Fruit fly (Drosophila melanogaster) whole organism, embryonic: Measurements from ENCODE around the gene scpr-B.

Experiments used
- CG12071 ChIP-seq: fragments of 200-800 bp; sonication (Bioruptor generic); optimal IDR thresholded peaks from 3 replicates; lab custom pipeline; 2018; ENCODE audit warnings: missing biosample characterization, mild to moderate bottlenecking, missing genetic modification characterization
- CG12299 ChIP-seq: fragments of 200-800 bp; sonication (Bioruptor generic); optimal IDR thresholded peaks from 2 replicates; lab custom pipeline; 2018; ENCODE audit warnings: missing biosample characterization, mild to moderate bottlenecking, missing genetic modification characterization
- CG14860 ChIP-seq: fragments of 200-800 bp; sonication (Bioruptor generic); IDR thresholded peaks from 3 replicates; pipeline ENCODE4 v1.3.6; 2022; ENCODE audit warnings: missing biosample characterization, missing genetic modification characterization; ENCODE audit not compliant: partially characterized antibody
- CG16779 ChIP-seq: fragments of 200-800 bp; sonication (Bioruptor generic); IDR thresholded peaks from 2 replicates; pipeline ENCODE4 v1.3.6; 2022; ENCODE audit warnings: missing biosample characterization, missing genetic modification characterization
- CG2199 ChIP-seq: fragments of 200-800 bp; sonication (Bioruptor generic); IDR thresholded peaks from 3 replicates; pipeline ENCODE4 v1.3.6; 2022; ENCODE audit warnings: missing biosample characterization, missing genetic modification characterization
- CG42726 ChIP-seq: fragments of 200-800 bp; sonication (Bioruptor generic); IDR thresholded peaks from 2 replicates; pipeline ENCODE4 v1.3.6; 2022; ENCODE audit warnings: missing biosample characterization, missing genetic modification characterization; ENCODE audit not compliant: partially characterized antibody
- CG5180 ChIP-seq: fragments of 200-800 bp; sonication (Bioruptor generic); optimal IDR thresholded peaks from 3 replicates; lab custom pipeline; 2017; ENCODE audit warnings: missing biosample characterization, missing genetic modification characterization, mild to moderate bottlenecking, moderate library complexity, missing genetic modification reagents
- CG5245 ChIP-seq: fragments of 200-800 bp; sonication (Bioruptor generic); optimal IDR thresholded peaks from 3 replicates; lab custom pipeline; 2016; ENCODE audit warnings: missing biosample characterization, missing genetic modification characterization
- CG6175 ChIP-seq: fragments of 200-800 bp; sonication (Bioruptor generic); IDR thresholded peaks from 3 replicates; pipeline ENCODE4 v1.3.6; 2022; ENCODE audit warnings: missing biosample characterization, missing genetic modification characterization
- CG6689 ChIP-seq: fragments of 200-800 bp; sonication (Bioruptor generic); IDR thresholded peaks from 2 replicates; pipeline ENCODE4 v1.3.6; 2022; ENCODE audit warnings: missing biosample characterization, missing genetic modification characterization
- CG7357 ChIP-seq: fragments of 200-800 bp; sonication (Bioruptor generic); IDR thresholded peaks from 3 replicates; pipeline ENCODE4 v1.3.6; 2022; ENCODE audit warnings: missing biosample characterization, missing genetic modification characterization
- CG9817 ChIP-seq: fragments of 200-800 bp; sonication (Bioruptor generic); optimal IDR thresholded peaks from 2 replicates; lab custom pipeline; 2018; ENCODE audit warnings: missing biosample characterization, mild to moderate bottlenecking, missing genetic modification characterization, moderate library complexity
- CrebB ChIP-seq: fragments of 200-800 bp; sonication (Bioruptor generic); optimal IDR thresholded peaks from 3 replicates; lab custom pipeline; 2018; ENCODE audit warnings: missing biosample characterization, mild to moderate bottlenecking, missing genetic modification characterization
- Dip2 ChIP-seq: fragments of 200-800 bp; sonication (Bioruptor generic); IDR thresholded peaks from 2 replicates; pipeline ENCODE4 v1.3.6; 2022; ENCODE audit warnings: missing biosample characterization, missing genetic modification characterization
- Hand ChIP-seq: fragments of 200-800 bp; sonication (Bioruptor generic); optimal IDR thresholded peaks from 2 replicates; lab custom pipeline; 2017; ENCODE audit warnings: mild to moderate bottlenecking, missing biosample characterization, missing genetic modification reagents, missing genetic modification characterization
- Hr3 ChIP-seq: fragments of 200-800 bp; sonication (Bioruptor generic); optimal IDR thresholded peaks from 3 replicates; lab custom pipeline; 2016; ENCODE audit warnings: missing biosample characterization, missing genetic modification characterization
- Hr51 ChIP-seq, 2 experiments: fragments of 200-800 bp; sonication (Bioruptor generic); optimal IDR thresholded peaks; 2 replicates in 1 of 2; 3 replicates in 1 of 2; lab custom pipeline; 2016 to 2018; ENCODE audit warnings: missing biosample characterization in 2 of 2, missing genetic modification characterization in 2 of 2, mild to moderate bottlenecking in 1 of 2, moderate library complexity in 1 of 2
- Hsf ChIP-seq: fragments of 200-800 bp; sonication (Bioruptor generic); optimal IDR thresholded peaks from 3 replicates; lab custom pipeline; 2016; ENCODE audit warnings: missing biosample characterization, missing genetic modification characterization
- Jarid2 ChIP-seq: fragments of 200-800 bp; sonication (Bioruptor generic); optimal IDR thresholded peaks from 3 replicates; lab custom pipeline; 2017; ENCODE audit warnings: mild to moderate bottlenecking, missing biosample characterization, missing genetic modification reagents, missing genetic modification characterization
- Kr ChIP-seq: fragments of 200-800 bp; sonication (Bioruptor generic); optimal IDR thresholded peaks from 2 replicates; lab custom pipeline; 2017; ENCODE audit warnings: missing biosample characterization, mild to moderate bottlenecking, missing genetic modification characterization
- MTF-1 ChIP-seq: fragments of 200-800 bp; sonication (Bioruptor generic); optimal IDR thresholded peaks from 2 replicates; lab custom pipeline; 2018; ENCODE audit warnings: missing biosample characterization, mild to moderate bottlenecking, missing genetic modification characterization, borderline replicate concordance
- Oli ChIP-seq: fragments of 200-800 bp; sonication (Bioruptor generic); optimal IDR thresholded peaks from 2 replicates; lab custom pipeline; 2018; ENCODE audit warnings: missing biosample characterization, mild to moderate bottlenecking, missing genetic modification characterization, moderate library complexity
- Pdp1 ChIP-seq, 2 experiments: fragments of 200-800 bp; sonication (Bioruptor generic); optimal IDR thresholded peaks; 3 replicates each; lab custom pipeline; 2016; ENCODE audit warnings: missing biosample characterization in 2 of 2, missing genetic modification characterization in 2 of 2, mild to moderate bottlenecking in 1 of 2, moderate library complexity in 1 of 2
- Six4 ChIP-seq: fragments of 200-800 bp; sonication (Bioruptor generic); optimal IDR thresholded peaks from 2 replicates; lab custom pipeline; 2016; ENCODE audit warnings: missing biosample characterization, missing genetic modification characterization
- Spps ChIP-seq: fragments of 200-800 bp; sonication (Bioruptor generic); optimal IDR thresholded peaks from 2 replicates; lab custom pipeline; 2018; ENCODE audit warnings: missing biosample characterization, mild to moderate bottlenecking, missing genetic modification characterization
- Tbp ChIP-seq: fragments of >200 bp; optimal IDR thresholded peaks from 2 replicates; lab custom pipeline; 2018; ENCODE audit warnings: missing biosample characterization, missing genetic modification characterization
- Trl ChIP-seq, 3 experiments: fragments of >200 bp in 2 of 3; fragments of 200-800 bp in 1 of 3; sonication (Bioruptor generic) in 1 of 3; optimal IDR thresholded peaks; 2 replicates in 1 of 3; 3 replicates in 2 of 3; lab custom pipeline; 2016 to 2017; ENCODE audit warnings: missing biosample characterization in 1 of 3, missing genetic modification characterization in 1 of 3
- ato ChIP-seq: fragments of 200-800 bp; sonication (Bioruptor generic); IDR thresholded peaks from 2 replicates; pipeline ENCODE4 v1.3.6; 2022; ENCODE audit warnings: missing biosample characterization, missing genetic modification characterization; ENCODE audit not compliant: partially characterized antibody
- btn ChIP-seq: fragments of 200-800 bp; sonication (Bioruptor generic); optimal IDR thresholded peaks from 2 replicates; lab custom pipeline; 2016; ENCODE audit warnings: missing biosample characterization, missing genetic modification characterization
- cas ChIP-seq: fragments of 200-800 bp; sonication (Bioruptor generic); IDR thresholded peaks from 2 replicates; pipeline ENCODE4 v1.3.6; 2022; ENCODE audit warnings: missing biosample characterization, missing genetic modification characterization
- crp ChIP-seq, 2 experiments: fragments of 200-800 bp; sonication (Bioruptor generic); optimal IDR thresholded peaks; 2 replicates in 1 of 2; 3 replicates in 1 of 2; lab custom pipeline; 2017; ENCODE audit warnings: missing biosample characterization in 2 of 2, missing genetic modification characterization in 2 of 2, mild to moderate bottlenecking in 1 of 2, moderate library complexity in 1 of 2
- disco-r ChIP-seq: fragments of 200-800 bp; sonication (Bioruptor generic); optimal IDR thresholded peaks from 2 replicates; lab custom pipeline; 2016; ENCODE audit warnings: missing biosample characterization, missing genetic modification characterization
- dmrt99B ChIP-seq: fragments of 200-800 bp; sonication (Bioruptor generic); optimal IDR thresholded peaks from 2 replicates; lab custom pipeline; 2018; ENCODE audit warnings: missing biosample characterization, mild to moderate bottlenecking, missing genetic modification characterization, moderate library complexity
- gsb-n ChIP-seq: fragments of 200-800 bp; sonication (Bioruptor generic); optimal IDR thresholded peaks from 3 replicates; lab custom pipeline; 2018; ENCODE audit warnings: missing biosample characterization, mild to moderate bottlenecking, missing genetic modification characterization
- ham ChIP-seq: fragments of 200-800 bp; sonication (Bioruptor generic); IDR thresholded peaks from 2 replicates; pipeline ENCODE4 v1.3.6; 2022; ENCODE audit warnings: missing biosample characterization, missing genetic modification characterization
- kni ChIP-seq: fragments of 200-800 bp; sonication (Bioruptor generic); optimal IDR thresholded peaks from 3 replicates; lab custom pipeline; 2017; ENCODE audit warnings: mild to moderate bottlenecking, missing biosample characterization, missing genetic modification reagents, missing genetic modification characterization
- knrl ChIP-seq: fragments of 200-800 bp; sonication (Bioruptor generic); IDR thresholded peaks from 3 replicates; pipeline ENCODE4 v1.3.6; 2022; ENCODE audit warnings: missing biosample characterization, missing genetic modification characterization; ENCODE audit not compliant: partially characterized antibody
- lbe ChIP-seq: fragments of 200-800 bp; sonication (Bioruptor generic); optimal IDR thresholded peaks from 2 replicates; lab custom pipeline; 2016; ENCODE audit warnings: missing biosample characterization, mild to moderate bottlenecking, missing genetic modification characterization
- lov ChIP-seq, 2 experiments: fragments of 200-800 bp in 1 of 2; fragments of >200 bp in 1 of 2; sonication (Bioruptor generic) in 1 of 2; IDR thresholded peaks in 1 of 2; optimal IDR thresholded peaks in 1 of 2; 2 replicates in 1 of 2; 3 replicates in 1 of 2; pipeline versions ENCODE4 v1.3.6 to Lab custom; 2017 to 2022; ENCODE audit warnings: missing biosample characterization in 1 of 2, missing genetic modification characterization in 1 of 2
- mirr ChIP-seq: fragments of 200-800 bp; sonication (Bioruptor generic); optimal IDR thresholded peaks from 3 replicates; lab custom pipeline; 2018; ENCODE audit warnings: missing biosample characterization, mild to moderate bottlenecking, missing genetic modification characterization
- onecut ChIP-seq: fragments of 200-800 bp; sonication (Bioruptor generic); IDR thresholded peaks from 2 replicates; pipeline ENCODE4 v1.3.6; 2022; ENCODE audit warnings: missing biosample characterization, missing genetic modification characterization
- pum ChIP-seq: fragments of 200-800 bp; sonication (Bioruptor generic); optimal IDR thresholded peaks from 2 replicates; lab custom pipeline; 2016; ENCODE audit warnings: missing biosample characterization, missing genetic modification characterization
- repo ChIP-seq: fragments of 200-800 bp; sonication (Bioruptor generic); optimal IDR thresholded peaks from 2 replicates; lab custom pipeline; 2016; ENCODE audit warnings: missing biosample characterization, missing genetic modification characterization
- seq ChIP-seq: fragments of 200-800 bp; sonication (Bioruptor generic); IDR thresholded peaks from 2 replicates; pipeline ENCODE4 v1.3.6; 2022; ENCODE audit warnings: missing biosample characterization, missing genetic modification characterization
- slou ChIP-seq: fragments of 200-800 bp; sonication (Bioruptor generic); optimal IDR thresholded peaks from 3 replicates; lab custom pipeline; 2016; ENCODE audit warnings: missing biosample characterization, missing genetic modification characterization
- sob ChIP-seq: fragments of 200-800 bp; sonication (Bioruptor generic); IDR thresholded peaks from 2 replicates; pipeline ENCODE4 v1.3.6; 2022; ENCODE audit warnings: missing biosample characterization, missing genetic modification characterization
- tx ChIP-seq: fragments of 200-800 bp; sonication (Bioruptor generic); optimal IDR thresholded peaks from 2 replicates; lab custom pipeline; 2016; ENCODE audit warnings: missing biosample characterization, missing genetic modification characterization
- unpg ChIP-seq: fragments of 200-800 bp; sonication (Bioruptor generic); optimal IDR thresholded peaks from 3 replicates; lab custom pipeline; 2018; ENCODE audit warnings: missing biosample characterization, mild to moderate bottlenecking, missing genetic modification characterization, moderate library complexity
- usp ChIP-seq: fragments of >200 bp; optimal IDR thresholded peaks from 2 replicates; lab custom pipeline; 2017; ENCODE audit warnings: missing biosample characterization, missing genetic modification characterization

Gene scpr-B

DNA sequence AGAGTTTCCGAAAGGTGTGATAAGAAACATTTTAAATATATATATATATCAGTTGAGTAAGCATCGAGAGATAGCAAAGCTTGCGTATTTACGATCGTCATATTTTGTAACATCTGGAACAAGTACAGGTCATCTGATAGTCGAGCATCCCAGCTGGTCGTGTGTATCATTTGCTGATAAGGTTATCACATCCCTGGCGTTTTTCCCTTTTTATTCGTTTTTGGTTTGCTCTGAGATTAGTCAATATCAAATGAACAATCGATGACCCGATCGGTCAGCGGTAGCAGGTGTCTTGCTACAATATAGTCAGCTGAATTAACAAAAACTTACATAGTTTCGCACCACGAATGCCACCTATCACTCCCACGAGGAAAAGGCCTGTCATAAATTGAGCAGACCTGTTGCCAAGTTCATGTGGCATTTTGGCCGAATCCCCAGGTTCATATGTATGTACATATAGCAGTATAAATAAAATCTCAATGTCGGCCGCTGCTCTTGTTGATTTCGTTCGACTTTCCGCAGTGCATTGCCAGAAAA, 39.8 kb downstream of the scpr-B start (continued):
- TF ChIP-seq CG42726 (GFP tag; lab: Robert Waterston, UW): no peak
- peak; percentile 34 for TF ChIP-seq CG9817
- no peak for TF ChIP-seq CG12071 (GFP tag; lab: Kevin White, UChicago)
- no peak for TF ChIP-seq CG5180 (GFP tag; lab: Kevin White, UChicago)
- no peak for TF ChIP-seq repo (GFP tag; lab: Kevin White, UChicago)
- TF ChIP-seq lov (optimal IDR thresholded peaks at IDR 0.05; lab: Kevin White, UChicago): no peak
- TF ChIP-seq lov (GFP tag; IDR thresholded peaks at IDR 0.05; lab: Robert Waterston, UW): no peak
- TF ChIP-seq kni (GFP tag; lab: Kevin White, UChicago): no peak
- TF ChIP-seq disco-r (GFP tag; lab: Kevin White, UChicago): no peak
- TF ChIP-seq CG14860 (GFP tag; lab: Robert Waterston, UW): no peak
- no peak for TF ChIP-seq Dip2
- TF ChIP-seq pum: no peak
- TF ChIP-seq CG7357 (GFP tag; lab: Robert Waterston, UW): peak; percentile 40; the same call in 1 of the 3 replicates
- no peak for TF ChIP-seq cas
- TF ChIP-seq gsb-n (tag; lab: Kevin White, UChicago): no peak
- no peak for TF ChIP-seq Tbp
- no peak for TF ChIP-seq ham (GFP tag; lab: Robert Waterston, UW)
- TF ChIP-seq usp: no peak
- TF ChIP-seq mirr: no peak
- no peak for TF ChIP-seq Kr
- no peak for TF ChIP-seq CG5245 (GFP tag; lab: Kevin White, UChicago)
- peak; percentile 41 for TF ChIP-seq Hr3 (GFP tag; lab: Kevin White, UChicago)
- TF ChIP-seq CG6175 (GFP tag; lab: Robert Waterston, UW): 0 out of 3 replicates have a peak, but pooled peaks have one; percentile 50
- TF ChIP-seq Hr51 (GFP tag; optimal IDR thresholded peaks at IDR 0.05; lab: Kevin White, UChicago): peak in 1 of 2 experiments; percentile 77
- TF ChIP-seq Pdp1 (GFP tag; optimal IDR thresholded peaks at IDR 0.05; lab: Kevin White, UChicago): peak in 1 of 2 experiments; percentile 66
- TF ChIP-seq CrebB (tag; lab: Kevin White, UChicago): peak; percentile 29
- TF ChIP-seq slou (GFP tag; lab: Kevin White, UChicago): peak; percentile 5
- no peak for TF ChIP-seq MTF-1
- TF ChIP-seq CG2199: no peak
- peak; percentile 61 for TF ChIP-seq dmrt99B (tag; lab: Kevin White, UChicago)
- TF ChIP-seq Trl (optimal IDR thresholded peaks at IDR 0.05; lab: Kevin White, UChicago): no peak
- no peak for TF ChIP-seq Trl (GFP tag; optimal IDR thresholded peaks at IDR 0.05; lab: Kevin White, UChicago)
- no peak for TF ChIP-seq knrl (GFP tag; lab: Robert Waterston, UW)
- TF ChIP-seq Six4 (GFP tag; lab: Kevin White, UChicago): peak; percentile 25
- peak; percentile 56 for TF ChIP-seq CG6689 (GFP tag; lab: Robert Waterston, UW)
- TF ChIP-seq lbe (GFP tag; lab: Kevin White, UChicago): peak; percentile 81
- peak; percentile 48; the same call in 1 of the 2 replicates for TF ChIP-seq seq (GFP tag; lab: Robert Waterston, UW)
- TF ChIP-seq onecut (GFP tag; lab: Robert Waterston, UW): no peak
- TF ChIP-seq CG12299 (tag; lab: Kevin White, UChicago): no peak
- no peak for TF ChIP-seq CG16779 (GFP tag; lab: Robert Waterston, UW)
- no peak for TF ChIP-seq crp (GFP tag; optimal IDR thresholded peaks at IDR 0.05; lab: Kevin White, UChicago)
- TF ChIP-seq Spps: no peak
- TF ChIP-seq btn (GFP tag; lab: Kevin White, UChicago): no peak
- no peak for TF ChIP-seq tx (GFP tag; lab: Kevin White, UChicago)
- TF ChIP-seq ato (GFP tag; lab: Robert Waterston, UW): no peak
- TF ChIP-seq sob: peak; percentile 73; the same call in 1 of the 2 replicates
- no peak for TF ChIP-seq Jarid2 (GFP tag; lab: Kevin White, UChicago)
- TF ChIP-seq Oli: peak; percentile 73
- TF ChIP-seq unpg (GFP tag; lab: Kevin White, UChicago): peak; percentile 58
- TF ChIP-seq Hsf (GFP tag; lab: Kevin White, UChicago): no peak
- TF ChIP-seq Hand (GFP tag; lab: Kevin White, UChicago): peak; percentile 60
